Worm (Caenorhabditis elegans) whole organism, late embryonic: ENCODE results near the gene toh-1.

Source experiments
- C08G9.2 ChIP-seq: sonication (generic microtip); optimal IDR thresholded peaks from 2 replicates; lab custom pipeline; 2016; ENCODE audit warnings: mild to moderate bottlenecking, missing genetic modification characterization, moderate library complexity, missing compliant biosample characterization
- C38D4.7 ChIP-seq: fragments of 200-800 bp; sonication (Bioruptor generic); optimal IDR thresholded peaks from 2 replicates; lab custom pipeline; 2018; ENCODE audit warnings: mild to moderate bottlenecking, missing genetic modification characterization, moderate library complexity, missing compliant biosample characterization
- F13H6.1 ChIP-seq: sonication (generic microtip); optimal IDR thresholded peaks from 2 replicates; lab custom pipeline; 2016; ENCODE audit warnings: missing genetic modification characterization, missing compliant biosample characterization
- K02D7.2 ChIP-seq: sonication (generic microtip); optimal IDR thresholded peaks from 2 replicates; lab custom pipeline; 2017; ENCODE audit warnings: mild to moderate bottlenecking, missing genetic modification characterization, missing compliant biosample characterization
- T23F11.4 ChIP-seq: fragments of 200-800 bp; sonication (Bioruptor generic); optimal IDR thresholded peaks from 2 replicates; lab custom pipeline; 2018; ENCODE audit warnings: mild to moderate bottlenecking, missing genetic modification characterization, missing compliant biosample characterization
- Y22D7AL.16 ChIP-seq: sonication (generic microtip); optimal IDR thresholded peaks from 2 replicates; lab custom pipeline; 2016; ENCODE audit warnings: missing genetic modification characterization, missing compliant biosample characterization
- ahr-1 ChIP-seq: sonication (generic microtip); optimal IDR thresholded peaks from 2 replicates; lab custom pipeline; 2016; ENCODE audit warnings: missing genetic modification characterization, missing compliant biosample characterization
- ama-1 ChIP-seq: fragments of 150-350 bp; optimal IDR thresholded peaks from 2 replicates; lab custom pipeline; 2014
- ceh-14 ChIP-seq: sonication (generic microtip); optimal IDR thresholded peaks from 2 replicates; lab custom pipeline; 2016; ENCODE audit warnings: missing genotype, missing genetic modification characterization, missing compliant biosample characterization
- ceh-18 ChIP-seq: sonication (generic microtip); optimal IDR thresholded peaks from 2 replicates; lab custom pipeline; 2016; ENCODE audit warnings: missing genetic modification characterization, missing compliant biosample characterization
- ceh-19 ChIP-seq: fragments of 200-800 bp; sonication (Bioruptor generic); optimal IDR thresholded peaks from 2 replicates; lab custom pipeline; 2018; ENCODE audit warnings: mild to moderate bottlenecking, missing genetic modification characterization, missing compliant biosample characterization
- ceh-2 ChIP-seq: sonication (generic microtip); optimal IDR thresholded peaks from 2 replicates; lab custom pipeline; 2016; ENCODE audit warnings: missing genotype, missing genetic modification characterization, missing compliant biosample characterization
- ceh-22 ChIP-seq: sonication (generic microtip); optimal IDR thresholded peaks from 2 replicates; lab custom pipeline; 2017; ENCODE audit warnings: missing biosample characterization, missing genetic modification characterization
- ceh-24 ChIP-seq: sonication (generic microtip); optimal IDR thresholded peaks from 2 replicates; lab custom pipeline; 2016; ENCODE audit warnings: mild to moderate bottlenecking, missing genetic modification characterization, missing compliant biosample characterization
- ceh-30 ChIP-seq: fragments of 150-350 bp; optimal IDR thresholded peaks from 2 replicates; lab custom pipeline; 2014; ENCODE audit warnings: missing biosample characterization, missing genetic modification characterization
- ceh-31 ChIP-seq: sonication (generic microtip); optimal IDR thresholded peaks from 2 replicates; lab custom pipeline; 2016; ENCODE audit warnings: missing genetic modification characterization, missing compliant biosample characterization
- ceh-34 ChIP-seq: sonication (generic microtip); optimal IDR thresholded peaks from 2 replicates; lab custom pipeline; 2016; ENCODE audit warnings: mild to moderate bottlenecking, missing genetic modification characterization, missing compliant biosample characterization
- ceh-48 ChIP-seq: sonication (generic microtip); optimal IDR thresholded peaks from 2 replicates; lab custom pipeline; 2016; ENCODE audit warnings: missing genetic modification characterization, inconsistent platforms, missing compliant biosample characterization
- ceh-6 ChIP-seq: fragments of 200-800 bp; sonication (Bioruptor generic); optimal IDR thresholded peaks from 2 replicates; lab custom pipeline; 2018; ENCODE audit warnings: mild to moderate bottlenecking, missing genetic modification characterization, missing compliant biosample characterization
- ceh-9 ChIP-seq: sonication (generic microtip); optimal IDR thresholded peaks from 2 replicates; lab custom pipeline; 2016; ENCODE audit warnings: mild to moderate bottlenecking, missing genetic modification characterization, inconsistent platforms, missing compliant biosample characterization
- che-1 ChIP-seq: sonication (generic microtip); optimal IDR thresholded peaks from 2 replicates; lab custom pipeline; 2016; ENCODE audit warnings: mild to moderate bottlenecking, missing genetic modification characterization, missing compliant biosample characterization
- elt-2 ChIP-seq: sonication (generic microtip); optimal IDR thresholded peaks from 2 replicates; lab custom pipeline; 2016; ENCODE audit warnings: missing genetic modification reagents, missing genetic modification characterization, missing compliant biosample characterization
- elt-4 ChIP-seq: sonication (generic microtip); optimal IDR thresholded peaks from 2 replicates; lab custom pipeline; 2016; ENCODE audit warnings: missing genetic modification characterization, missing compliant biosample characterization
- eyg-1 ChIP-seq: sonication (generic microtip); optimal IDR thresholded peaks from 2 replicates; lab custom pipeline; 2016; ENCODE audit warnings: missing genotype, missing genetic modification characterization, missing compliant biosample characterization
- fax-1 ChIP-seq: sonication (generic microtip); optimal IDR thresholded peaks from 2 replicates; lab custom pipeline; 2016; ENCODE audit warnings: missing genotype, missing genetic modification characterization, missing compliant biosample characterization
- fkh-6 ChIP-seq: sonication (generic microtip); optimal IDR thresholded peaks from 2 replicates; lab custom pipeline; 2016; ENCODE audit warnings: missing genetic modification characterization, missing compliant biosample characterization
- hlh-15 ChIP-seq: sonication (generic microtip); optimal IDR thresholded peaks from 2 replicates; lab custom pipeline; 2016; ENCODE audit warnings: missing genetic modification characterization, missing compliant biosample characterization
- hlh-30 ChIP-seq: sonication (generic microtip); optimal IDR thresholded peaks from 2 replicates; lab custom pipeline; 2017; ENCODE audit warnings: antibody characterized with exemption, missing genetic modification characterization, missing compliant biosample characterization; ENCODE audit not compliant: insufficient read depth
- hlh-6 ChIP-seq: sonication (generic microtip); optimal IDR thresholded peaks from 2 replicates; lab custom pipeline; 2016; ENCODE audit warnings: missing genotype, missing genetic modification characterization, missing compliant biosample characterization
- lim-6 ChIP-seq: sonication (generic microtip); optimal IDR thresholded peaks from 2 replicates; lab custom pipeline; 2016; ENCODE audit warnings: missing genetic modification characterization, missing compliant biosample characterization
- lin-11 ChIP-seq: fragments of 200-800 bp; sonication (Bioruptor generic); optimal IDR thresholded peaks from 2 replicates; lab custom pipeline; 2018; ENCODE audit warnings: mild to moderate bottlenecking, missing genetic modification characterization, missing compliant biosample characterization
- madf-2 ChIP-seq: sonication (generic microtip); optimal IDR thresholded peaks from 2 replicates; lab custom pipeline; 2017; ENCODE audit warnings: missing genetic modification characterization, missing compliant biosample characterization
- nfya-1 ChIP-seq: sonication (generic microtip); optimal IDR thresholded peaks from 2 replicates; lab custom pipeline; 2017; ENCODE audit warnings: missing genetic modification characterization, mild to moderate bottlenecking, missing compliant biosample characterization, antibody characterized with exemption, moderate library complexity
- nhr-11 ChIP-seq: fragments of 150-350 bp; optimal IDR thresholded peaks from 2 replicates; lab custom pipeline; 2014; ENCODE audit warnings: missing biosample characterization, missing genetic modification characterization
- nhr-232 ChIP-seq: sonication (generic microtip); optimal IDR thresholded peaks from 2 replicates; lab custom pipeline; 2016; ENCODE audit warnings: missing genetic modification characterization, missing compliant biosample characterization
- npax-4 ChIP-seq: sonication (generic microtip); optimal IDR thresholded peaks from 2 replicates; lab custom pipeline; 2016; ENCODE audit warnings: missing genetic modification characterization, missing compliant biosample characterization
- odd-2 ChIP-seq: sonication (generic microtip); optimal IDR thresholded peaks from 2 replicates; lab custom pipeline; 2017; ENCODE audit warnings: antibody characterized with exemption, mild to moderate bottlenecking, missing genetic modification characterization, missing compliant biosample characterization
- pat-9 ChIP-seq: fragments of 200-800 bp; sonication (Bioruptor generic); optimal IDR thresholded peaks from 2 replicates; lab custom pipeline; 2018; ENCODE audit warnings: mild to moderate bottlenecking, missing genetic modification characterization, moderate library complexity, missing compliant biosample characterization
- pax-1 ChIP-seq: fragments of 150-350 bp; optimal IDR thresholded peaks from 2 replicates; lab custom pipeline; 2014; ENCODE audit warnings: missing biosample characterization, missing genetic modification characterization
- pha-2 ChIP-seq: sonication (generic microtip); optimal IDR thresholded peaks from 2 replicates; lab custom pipeline; 2017; ENCODE audit warnings: mild to moderate bottlenecking, missing genetic modification characterization, missing compliant biosample characterization
- pha-4 ChIP-seq: fragments of 150-350 bp; optimal IDR thresholded peaks from 2 replicates; lab custom pipeline; 2018; ENCODE audit warnings: missing biosample characterization, missing genetic modification reagents, missing genetic modification characterization
- pqm-1 ChIP-seq: sonication (generic microtip); optimal IDR thresholded peaks from 2 replicates; lab custom pipeline; 2016; ENCODE audit warnings: missing genetic modification characterization, missing compliant biosample characterization
- pros-1 ChIP-seq: fragments of 150-350 bp; optimal IDR thresholded peaks from 2 replicates; lab custom pipeline; 2014; ENCODE audit warnings: missing biosample characterization, missing genetic modification reagents, missing genetic modification characterization
- ref-2 ChIP-seq: sonication (generic microtip); optimal IDR thresholded peaks from 2 replicates; lab custom pipeline; 2016; ENCODE audit warnings: missing genetic modification characterization, missing compliant biosample characterization
- rnt-1 ChIP-seq: sonication (generic microtip); optimal IDR thresholded peaks from 2 replicates; lab custom pipeline; 2016; ENCODE audit warnings: missing genetic modification characterization, missing compliant biosample characterization
- sdc-2 ChIP-seq: sonication (generic microtip); optimal IDR thresholded peaks from 2 replicates; lab custom pipeline; 2016; ENCODE audit warnings: missing genotype, missing genetic modification characterization, missing compliant biosample characterization
- sox-2 ChIP-seq: fragments of 200-800 bp; sonication (Bioruptor generic); IDR thresholded peaks from 2 replicates; pipeline ENCODE4 v1.3.6; 2022; ENCODE audit warnings: missing genetic modification reagents, missing genetic modification characterization, missing compliant biosample characterization
- sox-4 ChIP-seq: sonication (generic microtip); optimal IDR thresholded peaks from 2 replicates; lab custom pipeline; 2017; ENCODE audit warnings: mild to moderate bottlenecking, missing genetic modification characterization, inconsistent platforms, missing compliant biosample characterization
- syd-9 ChIP-seq: sonication (generic microtip); optimal IDR thresholded peaks from 2 replicates; lab custom pipeline; 2016; ENCODE audit warnings: mild to moderate bottlenecking, missing genetic modification characterization, moderate library complexity, missing compliant biosample characterization
- tbx-2 ChIP-seq: sonication (generic microtip); optimal IDR thresholded peaks from 2 replicates; lab custom pipeline; 2016; ENCODE audit warnings: missing genetic modification characterization, missing compliant biosample characterization
- tbx-7 ChIP-seq: sonication (generic microtip); optimal IDR thresholded peaks from 2 replicates; lab custom pipeline; 2016; ENCODE audit warnings: missing genotype, missing genetic modification characterization, missing compliant biosample characterization
- ttx-3 ChIP-seq: sonication (generic microtip); optimal IDR thresholded peaks from 2 replicates; lab custom pipeline; 2016; ENCODE audit warnings: missing genetic modification reagents, missing genetic modification characterization, missing compliant biosample characterization
- unc-42 ChIP-seq: sonication (generic microtip); optimal IDR thresholded peaks from 2 replicates; lab custom pipeline; 2016; ENCODE audit warnings: missing genotype, missing genetic modification characterization, missing compliant biosample characterization
- unc-86 ChIP-seq: sonication (generic microtip); optimal IDR thresholded peaks from 2 replicates; lab custom pipeline; 2016; ENCODE audit warnings: missing genetic modification characterization, missing compliant biosample characterization
- zip-5 ChIP-seq: sonication (generic microtip); optimal IDR thresholded peaks from 2 replicates; lab custom pipeline; 2016; ENCODE audit warnings: missing genetic modification characterization, missing compliant biosample characterization

toh-1 gene

ce11 chrIII:3820134-3820533, 11.3 kb upstream of the toh-1 start:
- TF ChIP-seq elt-4 (tag; lab: Kevin White, UChicago) (no peak), fkh-6 (tag; lab: Kevin White, UChicago) (no peak), che-1 (no peak), nfya-1 (tag; lab: Kevin White, UChicago) (peak; percentile 79), ref-2 (tag; lab: Kevin White, UChicago) (peak; percentile 69), elt-2 (tag; lab: Kevin White, UChicago) (peak; percentile 21), pha-2 (no peak), ceh-19 (GFP tag; lab: Kevin White, UChicago) (peak; percentile 20), Y22D7AL.16 (tag; lab: Kevin White, UChicago) (no peak), lim-6 (no peak), sdc-2 (tag; lab: Kevin White, UChicago) (peak; percentile 67), hlh-30 (tag; lab: Kevin White, UChicago) (peak; percentile 77), C08G9.2 (tag; lab: Kevin White, UChicago) (peak; percentile 23), hlh-15 (tag; lab: Kevin White, UChicago) (no peak), ceh-48 (no peak), pqm-1 (no peak), ceh-22 (tag; lab: Kevin White, UChicago) (no peak), unc-42 (tag; lab: Kevin White, UChicago) (peak; percentile 40), K02D7.2 (tag; lab: Kevin White, UChicago) (no peak), ceh-24 (no peak), syd-9 (tag; lab: Kevin White, UChicago) (peak; percentile 57), tbx-7 (tag; lab: Kevin White, UChicago) (no peak), ceh-34 (tag; lab: Kevin White, UChicago) (peak; percentile 45), ceh-14 (tag; lab: Kevin White, UChicago) (peak; percentile 44), hlh-6 (tag; lab: Kevin White, UChicago) (no peak), pax-1 (tag; lab: Kevin White, UChicago) (no peak), ceh-30 (tag; lab: Kevin White, UChicago) (peak; percentile 55), rnt-1 (tag; lab: Kevin White, UChicago) (peak; percentile 93), pros-1 (tag; lab: Kevin White, UChicago) (peak; percentile 88), odd-2 (tag; lab: Kevin White, UChicago) (no peak), lin-11 (tag; lab: Kevin White, UChicago) (no peak), pha-4 (tag; lab: Kevin White, UChicago) (no peak), sox-4 (tag; lab: Kevin White, UChicago) (no peak), ceh-2 (tag; lab: Kevin White, UChicago) (peak; percentile 39), C38D4.7 (no peak), unc-86 (tag; lab: Kevin White, UChicago) (no peak), ttx-3 (no peak), nhr-11 (no peak), madf-2 (tag; lab: Kevin White, UChicago) (no peak), ceh-31 (tag; lab: Kevin White, UChicago) (peak; percentile 81), zip-5 (tag; lab: Kevin White, UChicago) (no peak), ahr-1 (tag; lab: Kevin White, UChicago) (no peak), sox-2 (GFP tag; lab: Robert Waterston, UW) (no peak), F13H6.1 (tag; lab: Kevin White, UChicago) (no peak), nhr-232 (tag; lab: Kevin White, UChicago) (no peak), ceh-18 (tag; lab: Kevin White, UChicago) (peak; percentile 53), ama-1 (lab: Kevin White, UChicago) (peak; percentile 16), pat-9 (no peak), ceh-9 (tag; lab: Kevin White, UChicago) (no peak), T23F11.4 (GFP tag; lab: Kevin White, UChicago) (no peak), fax-1 (tag; lab: Kevin White, UChicago) (no peak), tbx-2 (tag; lab: Kevin White, UChicago) (peak; percentile 71), npax-4 (tag; lab: Kevin White, UChicago) (no peak), ceh-6 (no peak), eyg-1 (no peak)
